Worm (Caenorhabditis elegans) whole organism, L4 larva: ENCODE data around the gene clc-9.

ENCODE experiments used
- F26F4.8 ChIP-seq: fragments of 200-800 bp; sonication (Bioruptor generic); conservative IDR thresholded peaks from 2 replicates; pipeline ENCODE4 v1.3.6; 2022; ENCODE audit warnings: missing genetic modification characterization, missing compliant biosample characterization
- F44E2.7 ChIP-seq: fragments of 200-800 bp; sonication (Bioruptor generic); IDR thresholded peaks from 2 replicates; pipeline ENCODE4 v2.1.2; 2022; ENCODE audit warnings: missing genetic modification characterization, missing compliant biosample characterization
- F49E8.2 ChIP-seq: sonication (generic microtip); optimal IDR thresholded peaks from 2 replicates; lab custom pipeline; 2016; ENCODE audit warnings: missing compliant biosample characterization, mild to moderate bottlenecking, missing genetic modification characterization, borderline replicate concordance
- T20F7.1 ChIP-seq: fragments of 200-800 bp; sonication (Bioruptor generic); optimal IDR thresholded peaks from 2 replicates; lab custom pipeline; 2018; ENCODE audit warnings: mild to moderate bottlenecking, missing genetic modification characterization, missing compliant biosample characterization
- Y105C5A.15 ChIP-seq: fragments of 200-800 bp; sonication (Bioruptor generic); IDR thresholded peaks from 2 replicates; pipeline ENCODE4 v1.3.6; 2022; ENCODE audit warnings: missing genetic modification characterization, missing compliant biosample characterization
- ZK337.2 ChIP-seq: fragments of 200-800 bp; sonication (Bioruptor generic); IDR thresholded peaks from 2 replicates; pipeline ENCODE4 v1.3.6; 2022; ENCODE audit warnings: missing genetic modification reagents, missing genetic modification characterization, missing compliant biosample characterization
- aha-1 ChIP-seq: fragments of 150-350 bp; peaks from one replicate; lab custom pipeline; 2014; ENCODE audit warnings: missing biosample characterization, missing genetic modification characterization
- ama-1 ChIP-seq: fragments of 150-350 bp; optimal IDR thresholded peaks from 2 replicates; lab custom pipeline; 2014; ENCODE audit warnings: inconsistent platforms, mixed read lengths
- ceh-28 ChIP-seq: fragments of 150-350 bp; optimal IDR thresholded peaks from 2 replicates; lab custom pipeline; 2014; ENCODE audit warnings: missing biosample characterization, missing genetic modification reagents, missing genetic modification characterization
- ceh-32 ChIP-seq: sonication (generic microtip); optimal IDR thresholded peaks from 2 replicates; lab custom pipeline; 2016; ENCODE audit warnings: mild to moderate bottlenecking, missing genetic modification characterization, missing compliant biosample characterization; ENCODE audit not compliant: poor library complexity
- ces-1 ChIP-seq: fragments of 150-350 bp; sonication (generic microtip); optimal IDR thresholded peaks from 4 replicates; lab custom pipeline; 2014; ENCODE audit warnings: missing biosample characterization, missing genetic modification reagents, missing genetic modification characterization
- cey-2 ChIP-seq: sonication (generic microtip); optimal IDR thresholded peaks from 3 replicates; lab custom pipeline; 2017; ENCODE audit warnings: missing genetic modification characterization, mild to moderate bottlenecking, missing compliant biosample characterization, antibody characterized with exemption, borderline replicate concordance; ENCODE audit not compliant: insufficient read depth
- daf-12 ChIP-seq: fragments of 150-350 bp; optimal IDR thresholded peaks from 2 replicates; lab custom pipeline; 2014; ENCODE audit warnings: missing biosample characterization, missing genetic modification reagents, missing genetic modification characterization
- dmd-6 ChIP-seq: fragments of 200-800 bp; sonication (Bioruptor generic); IDR thresholded peaks from 2 replicates; pipeline ENCODE4 v1.3.6; 2022; ENCODE audit warnings: missing genetic modification reagents, missing genetic modification characterization, missing compliant biosample characterization
- dpl-1 ChIP-seq: fragments of 150-350 bp; optimal IDR thresholded peaks from 2 replicates; lab custom pipeline; 2014; ENCODE audit warnings: missing biosample characterization, missing genetic modification reagents, missing genetic modification characterization
- dve-1 ChIP-seq: sonication (generic microtip); optimal IDR thresholded peaks from 2 replicates; lab custom pipeline; 2017; ENCODE audit warnings: antibody characterized with exemption, mild to moderate bottlenecking, missing genetic modification characterization, missing compliant biosample characterization; ENCODE audit not compliant: insufficient read depth
- egl-27 ChIP-seq: sonication (generic microtip); optimal IDR thresholded peaks from 3 replicates; lab custom pipeline; 2017; ENCODE audit warnings: missing biosample characterization, missing genetic modification reagents, missing genetic modification characterization
- egl-43 ChIP-seq: fragments of 200-800 bp; sonication (Bioruptor generic); IDR thresholded peaks from 2 replicates; pipeline ENCODE4 v1.3.6; 2022; ENCODE audit warnings: missing genetic modification reagents, missing genetic modification characterization, missing compliant biosample characterization
- fos-1 ChIP-seq: fragments of 150-350 bp; optimal IDR thresholded peaks from 2 replicates; lab custom pipeline; 2014; ENCODE audit warnings: missing biosample characterization, missing genetic modification characterization
- gei-8 ChIP-seq: fragments of 200-800 bp; sonication (Bioruptor generic); optimal IDR thresholded peaks from 2 replicates; lab custom pipeline; 2018; ENCODE audit warnings: mild to moderate bottlenecking, missing genetic modification characterization, missing compliant biosample characterization
- hlh-11 ChIP-seq: fragments of 200-800 bp; sonication (Bioruptor generic); optimal IDR thresholded peaks from 2 replicates; lab custom pipeline; 2018; ENCODE audit warnings: mild to moderate bottlenecking, missing genetic modification characterization, missing compliant biosample characterization
- hlh-30 ChIP-seq: sonication (generic microtip); optimal IDR thresholded peaks from 2 replicates; lab custom pipeline; 2017; ENCODE audit warnings: antibody characterized with exemption, mild to moderate bottlenecking, missing genetic modification characterization, missing compliant biosample characterization; ENCODE audit not compliant: insufficient read depth
- lin-1 ChIP-seq: fragments of 200-800 bp; sonication (Bioruptor generic); IDR thresholded peaks from 2 replicates; pipeline ENCODE4 v1.3.6; 2022; ENCODE audit warnings: missing genetic modification reagents, missing genetic modification characterization, missing compliant biosample characterization
- lin-13 ChIP-seq: fragments of 150-350 bp; optimal IDR thresholded peaks from 2 replicates; lab custom pipeline; 2014; ENCODE audit warnings: missing biosample characterization, missing genetic modification reagents, missing genetic modification characterization
- lin-39 ChIP-seq: fragments of 150-350 bp; optimal IDR thresholded peaks from 2 replicates; lab custom pipeline; 2014; ENCODE audit warnings: missing biosample characterization, missing genetic modification reagents, missing genetic modification characterization
- lsy-2 ChIP-seq, 2 experiments: fragments of 150-350 bp in 1 of 2; sonication (generic microtip) in 1 of 2; optimal IDR thresholded peaks; 2 replicates each; lab custom pipeline; 2014 to 2017; ENCODE audit warnings: missing biosample characterization in 2 of 2, missing genetic modification characterization in 2 of 2
- mdl-1 ChIP-seq, 2 experiments: fragments of 150-350 bp in 1 of 2; sonication (generic microtip) in 1 of 2; optimal IDR thresholded peaks; 2 replicates each; lab custom pipeline; 2014 to 2017; ENCODE audit warnings: missing biosample characterization in 2 of 2, missing genetic modification characterization in 2 of 2
- mdt-29 ChIP-seq: fragments of 200-800 bp; sonication (Bioruptor generic); IDR thresholded peaks from 2 replicates; pipeline ENCODE4 v1.3.6; 2022; ENCODE audit warnings: missing genetic modification reagents, missing genetic modification characterization, missing compliant biosample characterization
- mep-1 ChIP-seq: fragments of 150-350 bp; sonication (generic microtip); optimal IDR thresholded peaks from 3 replicates; lab custom pipeline; 2014; ENCODE audit warnings: missing biosample characterization, missing genetic modification characterization
- mxl-2 ChIP-seq: fragments of 200-800 bp; sonication (Bioruptor generic); conservative IDR thresholded peaks from 2 replicates; pipeline ENCODE4 v1.3.6; 2022; ENCODE audit warnings: missing genetic modification reagents, missing genetic modification characterization, missing compliant biosample characterization
- mxl-3 ChIP-seq: fragments of 200-800 bp; sonication (Bioruptor generic); optimal IDR thresholded peaks from 2 replicates; lab custom pipeline; 2018; ENCODE audit warnings: mild to moderate bottlenecking, missing genetic modification characterization, missing compliant biosample characterization
- nhr-10 ChIP-seq: fragments of 150-350 bp; optimal IDR thresholded peaks from 2 replicates; lab custom pipeline; 2014; ENCODE audit warnings: missing biosample characterization, missing genetic modification characterization
- nhr-28 ChIP-seq: fragments of 150-350 bp; optimal IDR thresholded peaks from 2 replicates; lab custom pipeline; 2014; ENCODE audit warnings: missing biosample characterization, missing genetic modification characterization
- nhr-77 ChIP-seq: fragments of 150-350 bp; optimal IDR thresholded peaks from 2 replicates; lab custom pipeline; 2014; ENCODE audit warnings: missing biosample characterization, missing genetic modification characterization
- pha-4 ChIP-seq, 2 experiments: fragments of 150-350 bp in 1 of 2; fragments of 200-800 bp in 1 of 2; sonication (Bioruptor generic) in 1 of 2; IDR thresholded peaks in 1 of 2; optimal IDR thresholded peaks in 1 of 2; 2 replicates each; pipeline versions ENCODE4 v1.3.6 to Lab custom; 2014 to 2022; ENCODE audit warnings: missing genetic modification characterization in 2 of 2, missing genetic modification reagents in 2 of 2, missing biosample characterization in 1 of 2, missing compliant biosample characterization in 1 of 2
- php-3 ChIP-seq: fragments of 200-800 bp; sonication (Bioruptor generic); IDR thresholded peaks from 2 replicates; pipeline ENCODE4 v1.3.6; 2022; ENCODE audit warnings: missing genetic modification reagents, missing genetic modification characterization, missing compliant biosample characterization
- pqm-1 ChIP-seq: sonication (generic microtip); optimal IDR thresholded peaks from 2 replicates; lab custom pipeline; 2017; ENCODE audit warnings: missing biosample characterization, missing genetic modification characterization
- saeg-2 ChIP-seq: fragments of 200-800 bp; sonication (Bioruptor generic); IDR thresholded peaks from 2 replicates; pipeline ENCODE4 v1.3.6; 2022; ENCODE audit warnings: missing genetic modification reagents, missing genetic modification characterization, missing compliant biosample characterization
- skn-1 ChIP-seq: fragments of 150-350 bp; optimal IDR thresholded peaks from 2 replicates; lab custom pipeline; 2014; ENCODE audit warnings: missing biosample characterization, missing genetic modification characterization
- snpc-1.2 ChIP-seq: fragments of 200-800 bp; sonication (Bioruptor generic); IDR thresholded peaks from 2 replicates; pipeline ENCODE4 v1.3.6; 2022; ENCODE audit warnings: missing genetic modification reagents, missing genetic modification characterization, missing compliant biosample characterization
- spr-3 ChIP-seq: fragments of 200-800 bp; sonication (Bioruptor generic); optimal IDR thresholded peaks from 2 replicates; lab custom pipeline; 2018; ENCODE audit warnings: mild to moderate bottlenecking, missing genetic modification characterization, missing compliant biosample characterization
- unc-130 ChIP-seq: sonication (generic microtip); optimal IDR thresholded peaks from 2 replicates; lab custom pipeline; 2016; ENCODE audit warnings: missing genetic modification reagents, missing genetic modification characterization, missing compliant biosample characterization
- zag-1 ChIP-seq: fragments of 150-350 bp; optimal IDR thresholded peaks from 2 replicates; lab custom pipeline; 2014; ENCODE audit warnings: missing biosample characterization, missing genetic modification characterization
- zip-11 ChIP-seq: fragments of 200-800 bp; sonication (Bioruptor generic); IDR thresholded peaks from 2 replicates; pipeline ENCODE4 v1.3.6; 2022; ENCODE audit warnings: missing genetic modification characterization, missing compliant biosample characterization
- ztf-11 ChIP-seq: fragments of 150-350 bp; optimal IDR thresholded peaks from 2 replicates; lab custom pipeline; 2014; ENCODE audit warnings: missing biosample characterization, missing genetic modification characterization
- ztf-7 ChIP-seq: fragments of 150-350 bp; optimal IDR thresholded peaks from 2 replicates; lab custom pipeline; 2014; ENCODE audit warnings: missing biosample characterization, missing genetic modification characterization

Gene clc-9

DNA sequence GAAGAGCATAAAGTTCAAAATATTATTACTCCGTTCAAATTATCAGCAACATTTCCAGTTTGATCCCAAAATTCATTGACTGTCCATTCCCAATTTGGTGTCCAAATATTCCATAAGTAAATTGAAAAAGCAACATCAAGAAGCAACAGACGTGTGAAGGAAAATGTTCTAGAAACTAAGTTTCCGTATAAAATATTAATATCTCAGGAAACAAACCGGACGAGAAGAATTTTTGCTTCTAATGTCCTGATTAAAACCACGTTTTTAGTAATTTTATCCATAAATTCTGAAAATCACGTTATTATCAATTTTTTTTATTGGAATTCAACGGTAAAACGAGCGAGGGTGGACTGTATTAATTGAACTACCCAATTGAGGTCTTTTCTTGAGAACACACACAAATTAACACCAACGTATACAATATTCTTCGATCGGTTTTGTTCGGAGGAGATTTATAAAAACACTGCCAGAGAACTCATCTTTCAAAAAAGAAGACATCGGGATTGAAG lies 34.3 kb downstream of the clc-9 start, which contains the start of gene pigq-1 (continued):
- TF ChIP-seq mxl-2 (GFP tag; lab: Robert Waterston, UW) (no peak), lin-1 (no peak), lin-13 (GFP tag; lab: Kevin White, UChicago) (no peak), ztf-7 (no peak), nhr-77 (tag; lab: Kevin White, UChicago) (no peak), unc-130 (GFP tag; lab: Kevin White, UChicago) (no peak), hlh-11 (tag; lab: Kevin White, UChicago) (no peak), mdt-29 (GFP tag; lab: Robert Waterston, UW) (peak; percentile 34; the same call in 1 of the 2 replicates), saeg-2 (no peak), F49E8.2 (tag; lab: Kevin White, UChicago) (peak; percentile 40), lsy-2 (tag; optimal IDR thresholded peaks at IDR 0.05; lab: Kevin White, UChicago) (peak in 1 of 2 experiments; percentile 71), fos-1 (tag; lab: Kevin White, UChicago) (no peak), F26F4.8 (GFP tag; lab: Robert Waterston, UW) (0 out of 2 replicates have a peak, but pooled peaks have one; percentile 18), lin-39 (tag; lab: Kevin White, UChicago) (no peak), nhr-10 (no peak), Y105C5A.15 (GFP tag; lab: Robert Waterston, UW) (0 out of 2 replicates have a peak, but pooled peaks have one; percentile 54), ces-1 (no peak), egl-27 (no peak)

DNA sequence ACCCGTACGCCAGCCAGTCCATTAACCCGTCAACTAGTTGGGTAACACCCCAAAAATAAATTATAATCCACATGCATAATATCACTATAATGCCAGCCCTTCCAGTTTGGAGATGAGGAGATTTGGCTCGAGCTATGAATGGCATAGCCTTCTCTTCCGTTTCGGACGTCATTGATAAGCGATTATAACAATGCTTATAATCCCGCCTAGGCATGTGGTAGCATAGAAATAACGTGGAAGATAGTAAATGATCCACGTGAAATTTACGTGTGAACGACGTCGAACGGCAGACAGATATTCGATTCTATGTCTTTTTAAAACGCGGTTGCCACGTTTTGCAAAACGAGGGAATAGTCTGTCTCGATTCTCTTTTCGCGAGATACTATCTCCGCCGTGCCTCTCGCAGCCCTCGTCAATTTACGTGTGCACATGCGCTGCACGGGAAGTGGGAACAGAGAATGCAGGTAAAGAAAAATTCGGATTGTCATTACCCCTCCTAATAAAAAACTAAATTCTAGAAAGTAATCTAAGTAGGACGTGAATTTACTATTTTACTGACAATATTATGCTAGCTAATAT lies 36.1 kb downstream of the clc-9 start:
- peak; percentile 38; the same call in 1 of the 2 replicates for TF ChIP-seq php-3 (GFP tag; lab: Robert Waterston, UW)
- TF ChIP-seq ceh-28 (tag; lab: Kevin White, UChicago), result no peak
- TF ChIP-seq dve-1 (tag; lab: Kevin White, UChicago), result peak; percentile 16
- TF ChIP-seq dpl-1 (GFP tag; lab: Kevin White, UChicago), result peak; percentile 17
- TF ChIP-seq F44E2.7, result no peak
- peak; percentile 4 for TF ChIP-seq nhr-28 (tag; lab: Kevin White, UChicago)
- TF ChIP-seq aha-1, result peak; percentile 8
- 0 out of 2 replicates have a peak, but pooled peaks have one; percentile 10 for TF ChIP-seq snpc-1.2 (GFP tag; lab: Robert Waterston, UW)
- TF ChIP-seq mxl-3 (GFP tag; lab: Kevin White, UChicago), result peak; percentile 84
- peak; percentile 49 for TF ChIP-seq hlh-30
- TF ChIP-seq egl-43 (GFP tag; lab: Robert Waterston, UW), result no peak; the same call in 1 of the 2 replicates
- peak in 1 of 2 experiments; percentile 50 for TF ChIP-seq mdl-1 (tag; optimal IDR thresholded peaks at IDR 0.05; lab: Kevin White, UChicago)
- TF ChIP-seq ama-1 (lab: Kevin White, UChicago), result no peak
- TF ChIP-seq dmd-6, result peak; percentile 59
- peak in 1 of 2 experiments; percentile 40 for TF ChIP-seq lsy-2 (tag; optimal IDR thresholded peaks at IDR 0.05; lab: Kevin White, UChicago)
- peak; percentile 49 for TF ChIP-seq hlh-11 (tag; lab: Kevin White, UChicago)

DNA sequence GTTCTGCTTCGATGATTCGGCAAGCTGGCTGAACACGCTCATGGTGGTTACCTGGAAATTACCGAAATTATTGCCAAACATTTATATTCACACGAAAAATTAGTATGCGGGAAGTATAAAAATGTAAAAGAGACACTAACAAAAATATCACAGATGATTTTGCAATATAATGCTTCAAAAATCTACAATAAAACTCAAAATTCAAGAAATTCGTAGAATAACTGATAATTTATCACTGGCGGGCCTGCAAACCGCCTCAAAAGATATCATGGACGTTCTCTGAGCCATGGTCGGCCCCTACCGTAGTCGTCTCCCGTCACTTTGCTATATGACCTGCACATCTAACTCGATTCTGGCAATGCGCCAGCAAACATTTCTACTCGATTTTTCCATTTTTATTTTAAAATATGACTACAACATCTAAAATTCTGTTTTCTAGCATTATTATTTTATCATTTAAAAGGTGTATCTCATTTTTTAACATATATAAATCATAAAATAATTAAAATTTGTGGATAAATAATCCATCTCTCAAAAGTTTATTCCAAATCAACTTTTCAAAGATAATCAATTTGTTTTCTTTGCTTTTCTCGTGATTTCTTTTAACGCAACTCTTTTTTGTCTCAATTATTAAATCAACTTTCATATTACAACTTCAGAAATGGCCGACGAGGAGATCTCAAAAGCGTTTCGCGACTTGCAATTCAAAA lies 36.9 kb downstream of the clc-9 start, which contains the start of the genes F01G4.6 and pfd-1:
F01G4.6 (minus strand) TSS at position 51 of the 710 bp plus-strand sequence.
pfd-1 (plus strand) TSS at position 660 of the 710 bp plus-strand sequence.
- no peak for TF ChIP-seq spr-3
- no peak for TF ChIP-seq skn-1 (tag; lab: Kevin White, UChicago)
- TF ChIP-seq ztf-11, result no peak
- peak; percentile 85 for TF ChIP-seq pha-4 (GFP tag; IDR thresholded peaks at IDR 0.05; lab: Robert Waterston, UW)
- peak; percentile 74 for TF ChIP-seq pha-4 (tag; optimal IDR thresholded peaks at IDR 0.05; lab: Kevin White, UChicago)
- peak; percentile 99 for TF ChIP-seq dve-1 (tag; lab: Kevin White, UChicago)
- no peak for TF ChIP-seq daf-12
- no peak for TF ChIP-seq cey-2 (tag; lab: Kevin White, UChicago)
- peak; percentile 45 for TF ChIP-seq gei-8 (GFP tag; lab: Kevin White, UChicago)
- no peak for TF ChIP-seq T20F7.1 (GFP tag; lab: Kevin White, UChicago)
- TF ChIP-seq pqm-1 (tag; lab: Kevin White, UChicago), result peak; percentile 9
- TF ChIP-seq ZK337.2 (GFP tag; lab: Robert Waterston, UW), result no peak
- TF ChIP-seq nhr-10, result no peak
- peak; percentile 96 for TF ChIP-seq mep-1 (tag; lab: Kevin White, UChicago)
- TF ChIP-seq zag-1 (tag; lab: Kevin White, UChicago), result peak; percentile 84
- TF ChIP-seq zip-11 (GFP tag; lab: Robert Waterston, UW), result no peak
- TF ChIP-seq ceh-32 (tag; lab: Kevin White, UChicago), result no peak
